Worm (Caenorhabditis elegans): Measurements from ENCODE around the gene glb-11.

The glb-11 gene

ce11 chrIII:4013061-4013460 lies 21.1 kb upstream of the glb-11 start:
- TF ChIP-seq ama-1 (optimal IDR thresholded peaks at IDR 0.05) (no peak), ceh-28 (tag; optimal IDR thresholded peaks at IDR 0.05) (no peak), nhr-11 (tag; optimal IDR thresholded peaks at IDR 0.05) (no peak), ceh-82 (tag; optimal IDR thresholded peaks at IDR 0.05) (no peak), hmg-11 (tag; optimal IDR thresholded peaks at IDR 0.05) (no peak), nhr-237 (tag; optimal IDR thresholded peaks at IDR 0.05) (no peak), lin-15B (tag; optimal IDR thresholded peaks at IDR 0.05) (no peak)

- TF ChIP-seq ztf-11 (tag; optimal IDR thresholded peaks at IDR 0.05), result no peak
- TF ChIP-seq nhr-76 (tag; optimal IDR thresholded peaks at IDR 0.05), result no peak
- no peak for TF ChIP-seq nhr-23 (tag; optimal IDR thresholded peaks at IDR 0.05)
- TF ChIP-seq eor-1 (tag; optimal IDR thresholded peaks at IDR 0.05), result no peak
- TF ChIP-seq daf-12 (tag; optimal IDR thresholded peaks at IDR 0.05), result no peak
- no peak for TF ChIP-seq ceh-28 (tag; optimal IDR thresholded peaks at IDR 0.05)
- TF ChIP-seq tbx-2 (tag; optimal IDR thresholded peaks at IDR 0.05), result no peak
- no peak for TF ChIP-seq lsy-12 (tag; optimal IDR thresholded peaks at IDR 0.05)
- TF ChIP-seq nhr-12 (tag; optimal IDR thresholded peaks at IDR 0.05), result no peak
- no peak for TF ChIP-seq nhr-237 (tag; optimal IDR thresholded peaks at IDR 0.05)
- TF ChIP-seq ztf-4 (tag; optimal IDR thresholded peaks at IDR 0.05), result no peak
- no peak for TF ChIP-seq ZK546.5 (tag; optimal IDR thresholded peaks at IDR 0.05)
Measured at ce11 chrIII:4012036-4012435, 20.0 kb upstream of the glb-11 start, which contains the start of gene C36E8.4. TSS of gene C36E8.4 (plus strand) at chrIII:4012336.

ce11 chrIII:4010987-4011386 lies 19.0 kb upstream of the glb-11 start:
- TF ChIP-seq unc-62 (GFP tag; optimal IDR thresholded peaks at IDR 0.05) (no peak), elt-2 (tag; optimal IDR thresholded peaks at IDR 0.05) (peak; percentile 46), daf-12 (tag; optimal IDR thresholded peaks at IDR 0.05) (no peak), pqm-1 (tag; optimal IDR thresholded peaks at IDR 0.05) (peak; percentile 27), pha-4 (tag; optimal IDR thresholded peaks at IDR 0.05) (no peak), mml-1 (tag; optimal IDR thresholded peaks at IDR 0.05) (no peak)

ce11 chrIII:4010168-4010567 lies 18.2 kb upstream of the glb-11 start:
- peak; percentile 22 for TF ChIP-seq nhr-25 (tag; optimal IDR thresholded peaks at IDR 0.05)
- TF ChIP-seq tbx-2 (tag; optimal IDR thresholded peaks at IDR 0.05), result no peak
- no peak for TF ChIP-seq unc-62 (GFP tag; optimal IDR thresholded peaks at IDR 0.05)
- peak; percentile 67 for TF ChIP-seq lin-39 (tag; optimal IDR thresholded peaks at IDR 0.05)
- peak; percentile 64 for TF ChIP-seq hmg-11 (tag; optimal IDR thresholded peaks at IDR 0.05)
- peak; percentile 17 for TF ChIP-seq nfya-1 (tag; optimal IDR thresholded peaks at IDR 0.05; ENCODE audit: insufficient read depth)

- peak; percentile 86 for TF ChIP-seq nfya-1 (tag; optimal IDR thresholded peaks at IDR 0.05; ENCODE audit: insufficient read depth)
- no peak for TF ChIP-seq nhr-76 (tag; optimal IDR thresholded peaks at IDR 0.05)
Measured at ce11 chrIII:4009181-4009580, 17.2 kb upstream of the glb-11 start.

ce11 chrIII:4007017-4007416 lies 15.0 kb upstream of the glb-11 start:
- TF ChIP-seq nhr-67 (tag; optimal IDR thresholded peaks at IDR 0.05), result no peak
- no peak for TF ChIP-seq nhr-237 (tag; optimal IDR thresholded peaks at IDR 0.05)
- no peak for TF ChIP-seq nhr-23 (tag; optimal IDR thresholded peaks at IDR 0.05)
- no peak for TF ChIP-seq skn-1 (tag; optimal IDR thresholded peaks at IDR 0.05)
- TF ChIP-seq hmg-11 (tag; optimal IDR thresholded peaks at IDR 0.05), result no peak
- no peak for TF ChIP-seq tbx-2 (tag; optimal IDR thresholded peaks at IDR 0.05)
- no peak for TF ChIP-seq sea-2 (GFP tag; optimal IDR thresholded peaks at IDR 0.05)
- TF ChIP-seq elt-3 (tag; optimal IDR thresholded peaks at IDR 0.05), result no peak
- TF ChIP-seq pqm-1 (tag; optimal IDR thresholded peaks at IDR 0.05), result no peak
- no peak for TF ChIP-seq nhr-77 (tag; optimal IDR thresholded peaks at IDR 0.05)
- no peak for TF ChIP-seq nhr-76 (tag; optimal IDR thresholded peaks at IDR 0.05)
- no peak for TF ChIP-seq fkh-10 (GFP tag; optimal IDR thresholded peaks at IDR 0.05)
- no peak for TF ChIP-seq elt-2 (tag; optimal IDR thresholded peaks at IDR 0.05)
- TF ChIP-seq aly-2 (tag; optimal IDR thresholded peaks at IDR 0.05), result no peak
- no peak for TF ChIP-seq nhr-11 (tag; optimal IDR thresholded peaks at IDR 0.05)
- no peak for TF ChIP-seq ceh-28 (tag; optimal IDR thresholded peaks at IDR 0.05)
- TF ChIP-seq egl-5 (tag; optimal IDR thresholded peaks at IDR 0.05), result no peak
- no peak for TF ChIP-seq lsy-12 (tag; optimal IDR thresholded peaks at IDR 0.05)
- no peak for TF ChIP-seq fos-1 (tag; optimal IDR thresholded peaks at IDR 0.05)

All from whole organism, L3 larva.